Worm (Caenorhabditis elegans): ENCODE data around the gene trpl-2.
"Not testable (repeated sequence)": the region's sequence is repeated elsewhere in the genome, so short reads cannot be mapped to it uniquely, and the experiment has no call there.

The trpl-2 gene

ce11 chrIV:4307227-4307946, 19.1 kb upstream of the trpl-2 start, which contains the start of gene set-9:
Gene set-9, plus strand, starts transcription at chrIV:4307896.
- TF ChIP-seq him-1 (tag; optimal IDR thresholded peaks at IDR 0.05) (no peak), dao-5 (tag; optimal IDR thresholded peaks at IDR 0.05) (no peak), W03F9.2 (tag; optimal IDR thresholded peaks at IDR 0.05) (no peak)

DNA sequence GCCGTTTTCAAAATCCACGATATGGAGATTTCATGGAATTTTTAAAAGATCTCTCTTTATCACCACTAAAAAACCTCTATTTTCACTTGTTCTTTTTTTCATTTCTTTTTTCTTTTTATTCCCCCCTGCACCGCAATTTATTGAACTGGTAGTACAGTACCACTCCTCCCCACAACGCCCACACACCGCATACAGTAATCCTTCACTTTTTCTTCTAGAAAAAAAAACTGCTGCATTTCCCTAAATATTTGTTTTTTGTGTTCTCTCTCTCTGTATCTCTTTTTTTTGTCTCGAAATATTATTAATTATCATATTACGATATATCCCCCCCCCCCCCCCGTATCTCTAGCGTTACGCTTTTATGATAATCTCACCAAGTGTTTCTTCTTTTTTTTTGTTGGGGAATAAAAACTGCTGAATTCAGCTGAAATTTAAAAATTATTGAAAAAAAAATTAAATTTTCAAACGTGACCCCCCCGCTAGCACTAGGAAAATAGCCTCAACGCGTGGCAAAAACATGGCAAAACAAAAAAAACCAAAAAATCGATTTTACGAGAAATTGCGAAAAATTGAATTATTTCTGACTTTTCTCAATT, 9.5 kb upstream of the trpl-2 start, which contains the start of gene Y24D9B.1:
Gene Y24D9B.1 (plus strand): TSS at position 546 of the 596 bp plus-strand sequence.
- TF ChIP-seq W03F9.2 (tag; optimal IDR thresholded peaks at IDR 0.05) (no peak), him-1 (tag; optimal IDR thresholded peaks at IDR 0.05) (no peak), dao-5 (tag; optimal IDR thresholded peaks at IDR 0.05) (no peak)

DNA sequence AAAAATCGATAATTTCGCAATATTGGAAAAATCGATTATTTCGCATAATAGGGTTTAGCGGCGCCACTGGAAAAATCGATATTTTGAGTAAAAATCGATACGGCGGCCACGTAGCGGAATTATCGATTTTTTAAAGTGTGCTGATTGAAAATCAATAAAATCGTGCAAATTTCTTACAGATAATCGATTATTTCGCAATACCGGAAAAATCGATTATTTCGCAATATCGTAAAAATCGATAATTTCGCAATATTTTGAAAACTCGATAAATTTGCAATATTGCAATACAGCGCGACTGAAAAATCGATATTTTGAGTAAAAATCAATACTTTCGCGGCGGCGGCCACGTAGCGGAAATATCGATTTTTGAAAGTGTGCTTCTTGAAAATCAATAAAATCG, 8.8 kb upstream of the trpl-2 start:
- TF ChIP-seq him-1 (tag; optimal IDR thresholded peaks at IDR 0.05) = no peak
- no peak for TF ChIP-seq dao-5 (tag; optimal IDR thresholded peaks at IDR 0.05)
- no peak for TF ChIP-seq W03F9.2 (tag; optimal IDR thresholded peaks at IDR 0.05)

DNA sequence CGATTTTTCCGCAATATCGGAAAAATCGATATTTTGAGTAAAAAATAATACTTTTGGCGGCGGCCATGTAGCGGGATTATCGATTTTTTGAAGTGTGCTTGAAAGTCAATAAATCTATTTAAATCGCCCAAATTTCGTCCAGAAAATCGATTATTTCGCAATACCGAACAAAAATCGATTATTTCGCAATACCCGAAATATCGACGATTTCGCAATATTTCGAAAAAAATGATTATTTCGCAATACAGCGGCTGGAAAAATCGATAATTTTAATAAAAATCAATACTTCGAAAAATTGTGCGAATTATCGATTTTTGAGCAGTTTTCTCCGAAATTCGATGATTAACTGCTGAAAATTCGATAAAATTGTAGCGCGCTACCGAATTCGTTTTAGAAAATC, 8.4 kb upstream of the trpl-2 start:
- TF ChIP-seq him-1 (tag; optimal IDR thresholded peaks at IDR 0.05) = no peak
- no peak for TF ChIP-seq dao-5 (tag; optimal IDR thresholded peaks at IDR 0.05)
- TF ChIP-seq W03F9.2 (tag; optimal IDR thresholded peaks at IDR 0.05) = no peak

DNA sequence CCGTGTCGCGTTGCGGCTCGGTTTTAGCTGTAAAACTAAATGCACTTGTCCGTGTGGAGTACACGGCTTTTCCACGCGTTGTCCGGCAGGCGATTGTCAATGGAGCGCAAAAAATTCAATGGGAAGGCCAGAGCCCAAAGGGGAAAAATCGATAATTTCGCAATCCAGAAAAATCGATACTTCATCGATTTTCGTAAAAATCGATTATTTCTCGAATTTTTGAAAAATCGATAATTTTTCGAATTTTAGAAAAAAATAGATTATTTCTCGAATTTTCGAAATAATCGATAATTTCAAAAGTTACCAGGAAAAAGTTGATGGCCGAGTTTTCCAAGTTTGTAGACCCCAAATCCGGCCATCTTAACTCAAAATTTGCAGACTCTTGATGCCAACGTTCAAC, 7.0 kb upstream of the trpl-2 start:
- no peak for TF ChIP-seq him-1 (tag; optimal IDR thresholded peaks at IDR 0.05)
- no peak for TF ChIP-seq W03F9.2 (tag; optimal IDR thresholded peaks at IDR 0.05)
- TF ChIP-seq dao-5 (tag; optimal IDR thresholded peaks at IDR 0.05) = no peak

DNA sequence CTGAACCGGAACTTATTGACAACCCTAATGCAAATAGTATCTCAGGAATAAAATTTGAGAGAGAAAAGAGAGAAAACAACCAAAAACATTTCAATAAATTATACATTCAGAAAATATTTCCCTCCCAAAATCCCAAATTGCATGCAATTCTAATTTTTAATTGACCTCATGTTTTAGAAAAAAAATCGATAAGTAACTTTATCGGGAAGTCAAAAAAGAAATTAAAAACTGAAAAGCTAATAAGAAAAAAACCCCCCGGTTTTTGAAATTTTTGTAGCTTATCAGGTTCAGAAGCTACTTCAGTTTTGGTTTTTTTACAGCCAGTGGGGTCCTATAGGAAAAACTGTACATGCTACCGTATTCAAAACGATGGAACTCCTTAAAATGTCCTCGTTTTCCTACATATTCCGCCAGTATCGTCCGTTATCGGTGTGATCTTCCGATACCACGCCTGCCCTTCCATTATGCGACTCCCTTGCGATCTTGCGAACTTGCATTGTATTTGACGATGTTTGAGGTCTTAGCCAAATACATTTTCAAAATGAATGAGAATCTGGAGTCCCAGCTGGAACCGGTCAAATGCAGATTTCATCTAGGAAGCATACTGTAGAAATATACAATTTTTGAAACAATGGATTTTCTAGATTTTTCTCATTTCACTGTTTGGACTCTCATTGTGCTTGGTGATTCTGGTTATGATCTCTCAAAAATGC, 9.8 kb downstream of the trpl-2 start, which contains the start of the genes W03B1.3 and oac-51:
Gene W03B1.3 (minus strand): TSS at position 101 of the 713 bp plus-strand sequence.
Gene oac-51 (plus strand): TSS at position 663 of the 713 bp plus-strand sequence.
- TF ChIP-seq him-1 (tag; optimal IDR thresholded peaks at IDR 0.05) = no peak
- no peak for TF ChIP-seq dao-5 (tag; optimal IDR thresholded peaks at IDR 0.05)
- no peak for TF ChIP-seq W03F9.2 (tag; optimal IDR thresholded peaks at IDR 0.05)

ce11 chrIV:4338217-4338616, 11.8 kb downstream of the trpl-2 start:
- TF ChIP-seq dao-5 (tag; optimal IDR thresholded peaks at IDR 0.05) = no peak
- TF ChIP-seq him-1 (tag; optimal IDR thresholded peaks at IDR 0.05) = no peak
- TF ChIP-seq W03F9.2 (tag; optimal IDR thresholded peaks at IDR 0.05) = no peak

DNA sequence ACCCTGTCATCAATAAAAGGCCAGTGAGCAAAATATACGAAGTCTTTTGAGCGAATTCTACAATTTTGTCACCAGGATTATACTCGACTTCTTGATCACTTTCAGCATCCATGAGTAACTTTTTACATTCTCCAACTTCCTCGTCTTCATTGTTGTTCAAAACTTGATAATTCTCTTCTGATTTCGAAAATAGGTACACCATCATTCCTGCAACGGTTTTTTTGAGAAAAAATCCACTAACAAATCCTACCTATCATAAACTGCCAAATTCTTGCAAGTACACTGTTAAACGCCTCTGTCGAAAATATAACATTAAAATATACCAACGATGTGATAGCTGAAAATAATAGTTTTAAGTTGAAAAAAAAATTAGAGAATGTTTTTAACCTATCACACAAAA, 18.4 kb downstream of the trpl-2 start:
- TF ChIP-seq him-1 (tag; optimal IDR thresholded peaks at IDR 0.05) = no peak
- TF ChIP-seq W03F9.2 (tag; optimal IDR thresholded peaks at IDR 0.05) = no peak
- TF ChIP-seq dao-5 (tag; optimal IDR thresholded peaks at IDR 0.05) = no peak

DNA sequence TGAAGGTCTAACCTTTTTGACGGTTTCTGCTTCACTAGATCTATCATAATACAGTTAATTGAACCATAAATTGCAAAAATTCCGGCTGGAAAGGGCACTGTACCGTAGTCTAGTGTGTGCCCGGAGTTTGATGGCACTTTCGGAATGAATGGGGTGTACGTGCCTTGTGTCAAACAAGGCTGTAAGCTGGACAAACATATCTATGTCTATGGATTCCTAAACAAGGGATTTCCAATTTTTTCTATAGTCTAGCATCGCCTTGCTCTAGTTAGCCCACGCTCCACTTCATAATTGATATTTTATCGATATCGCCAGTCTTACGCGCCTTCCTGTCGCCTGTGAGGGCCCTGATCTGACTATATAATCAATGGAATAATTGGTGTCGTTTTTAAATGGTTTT, 20.1 kb downstream of the trpl-2 start, which contains the start of gene oac-52:
Gene oac-52 (minus strand): TSS at position 101 of the 400 bp plus-strand sequence.
- TF ChIP-seq dao-5 (tag; optimal IDR thresholded peaks at IDR 0.05) (no peak), W03F9.2 (tag; optimal IDR thresholded peaks at IDR 0.05) (no peak), him-1 (tag; optimal IDR thresholded peaks at IDR 0.05) (no peak)

DNA sequence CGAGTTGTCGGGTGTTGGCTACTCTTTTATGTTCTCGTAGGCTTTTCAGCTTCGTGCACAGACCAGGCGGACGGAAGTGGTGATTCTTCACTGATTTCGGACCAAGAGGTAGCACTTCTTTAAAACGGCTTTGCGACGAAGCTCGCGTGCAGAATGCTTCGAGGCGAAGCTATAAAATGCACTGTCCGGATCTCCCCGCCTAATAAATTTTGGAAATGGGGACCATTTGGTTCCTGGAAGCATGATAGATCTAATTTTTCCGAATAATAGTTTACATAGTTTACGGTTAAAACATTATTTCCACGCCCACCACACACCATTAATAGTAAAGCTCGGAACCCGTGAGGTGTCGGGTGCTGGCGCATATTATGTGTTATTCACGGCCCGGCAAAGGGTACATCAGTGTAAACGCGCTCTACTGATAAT, 21.1 kb downstream of the trpl-2 start:
- TF ChIP-seq W03F9.2 (tag; optimal IDR thresholded peaks at IDR 0.05) = no peak
- TF ChIP-seq him-1 (tag; optimal IDR thresholded peaks at IDR 0.05) = no peak
- TF ChIP-seq dao-5 (tag; optimal IDR thresholded peaks at IDR 0.05) = no peak

ce11 chrIV:4348146-4348545, 21.7 kb downstream of the trpl-2 start, which contains the start of gene W03B1.5:
Gene W03B1.5, plus strand, starts transcription at chrIV:4348446.
- not testable (repeated sequence) for TF ChIP-seq W03F9.2, him-1, dao-5 (tag; optimal IDR thresholded peaks at IDR 0.05)

DNA sequence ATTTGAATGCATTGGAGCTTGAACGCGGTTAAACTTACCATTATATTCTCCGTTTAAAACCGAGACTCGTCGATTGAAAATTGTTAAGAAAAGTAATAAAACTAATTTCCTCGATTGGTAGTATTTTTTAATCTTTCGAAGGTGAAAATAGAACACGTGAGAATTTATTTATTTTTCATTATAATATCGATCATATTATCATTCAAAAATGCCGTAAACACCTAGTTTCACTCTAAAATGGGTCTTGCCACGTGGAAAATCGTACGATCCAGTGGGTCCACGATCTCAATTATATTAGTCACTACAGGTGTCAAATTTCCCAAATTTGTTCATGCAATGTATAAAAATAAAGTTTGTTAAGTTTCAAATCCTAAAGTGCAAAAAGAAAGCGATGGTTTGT, 30.4 kb downstream of the trpl-2 start, which contains the start of gene W03B1.9:
Gene W03B1.9 (minus strand): TSS at position 101 of the 400 bp plus-strand sequence.
- TF ChIP-seq W03F9.2 (tag; optimal IDR thresholded peaks at IDR 0.05) = no peak

DNA sequence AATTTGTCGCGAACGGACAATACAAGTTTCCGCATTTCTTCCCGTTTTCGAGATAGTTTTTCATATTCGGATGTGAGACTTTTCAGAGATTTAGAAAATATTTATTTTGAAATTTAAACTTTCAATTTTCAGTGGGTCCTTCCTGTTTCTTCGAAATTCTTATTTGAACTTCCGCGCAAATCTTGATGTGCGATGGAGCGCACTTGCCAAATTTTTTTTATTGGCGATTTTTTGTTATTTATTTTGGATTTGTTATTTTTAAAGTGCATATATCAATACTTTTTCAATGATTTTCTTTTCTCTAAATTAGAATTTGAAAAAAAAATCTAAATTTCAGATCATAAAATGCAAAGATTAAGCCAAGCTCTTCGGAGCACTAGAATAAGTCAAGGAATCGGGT, 30.8 kb downstream of the trpl-2 start, which contains the start of gene sars-2:
Gene sars-2 (plus strand): TSS at position 341 of the 400 bp plus-strand sequence.
- TF ChIP-seq him-1 (tag; optimal IDR thresholded peaks at IDR 0.05) (no peak), dao-5 (tag; optimal IDR thresholded peaks at IDR 0.05) (no peak), W03F9.2 (tag; optimal IDR thresholded peaks at IDR 0.05) (no peak)
